Fruit fly (Drosophila melanogaster): ENCODE results near the gene CG12795.

- no peak for TF ChIP-seq Myc (optimal IDR thresholded peaks at IDR 0.05)
- no peak for TF ChIP-seq psq (optimal IDR thresholded peaks at IDR 0.05)
Measured at dm6 chr2L:3437068-3437467, 15.2 kb upstream of the CG12795 start.

Data from Kc167 (cell line).